Worm (Caenorhabditis elegans) whole organism, mixed stage, embryonic: Measurements from ENCODE around the gene nspc-12.
"Not testable (repeated sequence)": the region's sequence is repeated elsewhere in the genome, so short reads cannot be mapped to it uniquely, and the experiment has no call there.

Experiments used
- M03D4.4 ChIP-seq: sonication (generic microtip); optimal IDR thresholded peaks from 2 replicates; lab custom pipeline; 2017; ENCODE audit warnings: mild to moderate bottlenecking, missing genetic modification characterization, missing compliant biosample characterization
- bed-3 ChIP-seq: fragments of 200-800 bp; sonication (Bioruptor generic); optimal IDR thresholded peaks from 3 replicates; lab custom pipeline; 2018; ENCODE audit warnings: mild to moderate bottlenecking, missing genetic modification characterization, moderate library complexity, missing compliant biosample characterization
- ceh-43 ChIP-seq: fragments of 200-800 bp; sonication (Bioruptor generic); optimal IDR thresholded peaks from 2 replicates; lab custom pipeline; 2018; ENCODE audit warnings: mild to moderate bottlenecking, missing genetic modification characterization, moderate library complexity, missing compliant biosample characterization
- elt-3 ChIP-seq: fragments of 150-350 bp; optimal IDR thresholded peaks from 2 replicates; lab custom pipeline; 2014; ENCODE audit warnings: missing biosample characterization, missing genetic modification characterization
- flh-1 ChIP-seq: fragments of 200-800 bp; sonication (Bioruptor generic); optimal IDR thresholded peaks from 2 replicates; lab custom pipeline; 2018; ENCODE audit warnings: mild to moderate bottlenecking, missing genetic modification characterization, moderate library complexity, missing compliant biosample characterization
- hlh-1 ChIP-seq: fragments of 150-350 bp; optimal IDR thresholded peaks from 2 replicates; lab custom pipeline; 2014; ENCODE audit warnings: missing biosample characterization, missing genetic modification reagents, missing genetic modification characterization
- lin-32 ChIP-seq: fragments of 200-800 bp; sonication (Bioruptor generic); optimal IDR thresholded peaks from 2 replicates; lab custom pipeline; 2018; ENCODE audit warnings: mild to moderate bottlenecking, missing genetic modification characterization, missing compliant biosample characterization
- lsy-2 ChIP-seq: fragments of 150-350 bp; optimal IDR thresholded peaks from 2 replicates; lab custom pipeline; 2014; ENCODE audit warnings: missing biosample characterization, missing genetic modification characterization
- mab-5 ChIP-seq: fragments of 150-350 bp; optimal IDR thresholded peaks from 2 replicates; lab custom pipeline; 2014; ENCODE audit warnings: missing biosample characterization, missing genetic modification characterization
- mep-1 ChIP-seq: fragments of 150-350 bp; optimal IDR thresholded peaks from 2 replicates; lab custom pipeline; 2017; ENCODE audit warnings: missing biosample characterization, missing genetic modification reagents, missing genetic modification characterization, inconsistent platforms
- mls-2 ChIP-seq: sonication (generic microtip); optimal IDR thresholded peaks from 2 replicates; lab custom pipeline; 2016; ENCODE audit warnings: mild to moderate bottlenecking, missing genetic modification characterization, moderate library complexity, missing compliant biosample characterization
- nhr-12 ChIP-seq: fragments of 150-350 bp; optimal IDR thresholded peaks from 2 replicates; lab custom pipeline; 2014; ENCODE audit warnings: missing biosample characterization, missing genetic modification characterization
- nhr-28 ChIP-seq: fragments of 150-350 bp; optimal IDR thresholded peaks from 2 replicates; lab custom pipeline; 2014; ENCODE audit warnings: missing biosample characterization, missing genetic modification characterization
- nhr-76 ChIP-seq: sonication (generic microtip); optimal IDR thresholded peaks from 2 replicates; lab custom pipeline; 2017; ENCODE audit warnings: missing biosample characterization, missing genetic modification characterization
- snpc-4 ChIP-seq: fragments of 150-350 bp; optimal IDR thresholded peaks from 2 replicates; lab custom pipeline; 2014; ENCODE audit warnings: missing biosample characterization, missing genetic modification characterization
- tbx-8 ChIP-seq: fragments of 200-800 bp; sonication (Bioruptor generic); optimal IDR thresholded peaks from 2 replicates; lab custom pipeline; 2018; ENCODE audit warnings: mild to moderate bottlenecking, missing genetic modification characterization, moderate library complexity, missing compliant biosample characterization
- unc-120 ChIP-seq: sonication (generic microtip); optimal IDR thresholded peaks from 2 replicates; lab custom pipeline; 2017; ENCODE audit warnings: missing genetic modification characterization, missing compliant biosample characterization; ENCODE audit not compliant: poor library complexity, severe bottlenecking
- zip-8 ChIP-seq: fragments of 150-350 bp; optimal IDR thresholded peaks from 2 replicates; lab custom pipeline; 2014; ENCODE audit warnings: missing biosample characterization, missing genetic modification characterization

The nspc-12 gene

DNA sequence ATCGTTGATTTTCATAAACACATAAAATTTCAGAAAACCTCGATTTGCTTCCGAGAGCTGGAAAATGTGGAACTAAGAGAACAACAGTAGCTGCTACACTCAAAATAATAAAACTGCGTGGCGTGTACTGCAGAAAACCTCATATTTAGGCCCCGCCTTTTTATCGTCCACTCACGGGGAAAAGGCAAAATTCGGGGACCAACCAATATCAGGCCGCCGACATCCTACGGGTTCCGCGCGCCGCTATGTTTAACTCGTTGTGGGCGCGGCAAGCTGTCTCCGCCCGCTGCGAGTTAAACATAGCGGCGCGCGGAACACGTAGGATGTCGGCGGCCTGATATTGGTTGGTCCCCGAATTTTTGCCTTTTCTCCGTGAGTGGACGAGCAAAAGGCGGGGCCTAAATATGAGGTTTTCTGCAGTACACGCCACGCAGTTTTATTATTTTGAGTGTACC is 48.4 kb downstream of the nspc-12 start, which contains the start of gene F17A2.16:
Gene F17A2.16, plus strand, starts transcription at position 405 of the 455 bp plus-strand sequence.
- not testable (repeated sequence) for TF ChIP-seq snpc-4, nhr-28, elt-3 (tag; lab: Kevin White, UChicago)
- TF ChIP-seq, all 35 proteins: peak for 0; not testable (repeated sequence) for 35

DNA sequence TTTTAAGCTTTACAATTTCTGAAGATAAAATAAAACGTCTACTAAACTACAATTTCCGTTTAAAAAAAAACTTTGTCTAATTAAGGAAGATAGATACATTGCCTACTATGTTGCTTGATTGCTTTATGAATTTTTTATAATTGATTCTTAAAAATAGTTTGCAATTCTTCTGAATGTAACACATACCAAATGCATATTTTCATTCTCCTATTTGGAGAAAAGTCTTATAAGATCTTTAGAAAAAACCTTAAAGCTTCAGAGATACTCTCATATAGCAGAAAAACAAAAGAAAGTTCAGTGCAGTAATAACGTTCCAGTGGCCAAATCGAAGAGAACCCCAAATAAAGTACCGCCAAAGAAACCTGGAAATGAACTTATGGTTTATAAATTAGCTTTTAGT is 49.9 kb downstream of the nspc-12 start, which contains the start of gene phf-32:
Gene phf-32, plus strand, starts transcription at position 301 of the 400 bp plus-strand sequence.
- TF ChIP-seq mab-5 (tag; lab: Kevin White, UChicago) (no peak), ceh-43 (GFP tag; lab: Kevin White, UChicago) (no peak), bed-3 (GFP tag; lab: Kevin White, UChicago) (no peak), lin-32 (no peak), nhr-76 (no peak), mls-2 (tag; lab: Kevin White, UChicago) (no peak), unc-120 (no peak), flh-1 (GFP tag; lab: Kevin White, UChicago) (no peak), tbx-8 (no peak), zip-8 (no peak), M03D4.4 (no peak), hlh-1 (tag; lab: Kevin White, UChicago) (no peak), mep-1 (tag; lab: Kevin White, UChicago) (no peak), lsy-2 (tag; lab: Kevin White, UChicago) (no peak), nhr-12 (tag; lab: Kevin White, UChicago) (no peak)
